Fruit fly (Drosophila melanogaster) whole organism, wandering third instar larva: ENCODE data around the gene CG7246.

ENCODE experiments used
- Dif ChIP-seq: fragments of 200-275, 200-300 bp; sonication (Bioruptor generic); optimal IDR thresholded peaks from 2 replicates; lab custom pipeline; 2018; ENCODE audit warnings: missing biosample characterization, missing genetic modification characterization; ENCODE audit not compliant: partially characterized antibody
- Hr78 ChIP-seq: fragments of >200 bp; optimal IDR thresholded peaks from 2 replicates; lab custom pipeline; 2017; ENCODE audit warnings: missing biosample characterization, missing genetic modification characterization
- Hr83 ChIP-seq: fragments of 200-300 bp; sonication (Bioruptor generic); optimal IDR thresholded peaks from 2 replicates; lab custom pipeline; 2016; ENCODE audit warnings: missing biosample characterization, mild to moderate bottlenecking, missing genetic modification characterization, moderate library complexity; ENCODE audit not compliant: poor library complexity, severe bottlenecking
- Myc ChIP-seq: fragments of >200 bp; optimal IDR thresholded peaks from 2 replicates; lab custom pipeline; 2017
- br ChIP-seq: fragments of 200-800 bp; sonication (Bioruptor generic); optimal IDR thresholded peaks from 2 replicates; lab custom pipeline; 2016; ENCODE audit warnings: missing biosample characterization, missing genetic modification characterization
- dmrt93B ChIP-seq: fragments of 200-800 bp; sonication (Bioruptor generic); optimal IDR thresholded peaks from 2 replicates; lab custom pipeline; 2018; ENCODE audit warnings: missing biosample characterization, mild to moderate bottlenecking, missing genetic modification characterization
- dsf ChIP-seq: sonication (Bioruptor generic); optimal IDR thresholded peaks from 2 replicates; lab custom pipeline; 2016; ENCODE audit warnings: missing biosample characterization, missing genetic modification characterization, borderline replicate concordance
- ey ChIP-seq: fragments of 200-800 bp; sonication (Bioruptor generic); optimal IDR thresholded peaks from 2 replicates; lab custom pipeline; 2016; ENCODE audit warnings: missing biosample characterization, missing genetic modification characterization
- h ChIP-seq: fragments of 200-800 bp; sonication (Bioruptor generic); optimal IDR thresholded peaks from 3 replicates; lab custom pipeline; 2016; ENCODE audit warnings: missing biosample characterization, mild to moderate bottlenecking, missing genetic modification characterization
- psq ChIP-seq: fragments of 200-800 bp; sonication (Bioruptor generic); optimal IDR thresholded peaks from 3 replicates; lab custom pipeline; 2017; ENCODE audit warnings: missing biosample characterization, mild to moderate bottlenecking, missing genetic modification characterization, moderate library complexity
- rgr ChIP-seq: fragments of 200-800 bp; sonication (Bioruptor generic); optimal IDR thresholded peaks from 3 replicates; lab custom pipeline; 2016; ENCODE audit warnings: missing biosample characterization, mild to moderate bottlenecking, missing genetic modification characterization
- sage ChIP-seq: fragments of 200-800 bp; sonication (Bioruptor generic); optimal IDR thresholded peaks from 2 replicates; lab custom pipeline; 2016; ENCODE audit warnings: missing biosample characterization, mild to moderate bottlenecking, missing genetic modification characterization
- sv ChIP-seq: fragments of 200-800 bp; sonication (Bioruptor generic); optimal IDR thresholded peaks from 3 replicates; lab custom pipeline; 2016; ENCODE audit warnings: missing biosample characterization, missing genetic modification characterization
- usp ChIP-seq: fragments of >200 bp; optimal IDR thresholded peaks from 2 replicates; lab custom pipeline; 2017; ENCODE audit warnings: missing biosample characterization, missing genetic modification characterization

DNA sequence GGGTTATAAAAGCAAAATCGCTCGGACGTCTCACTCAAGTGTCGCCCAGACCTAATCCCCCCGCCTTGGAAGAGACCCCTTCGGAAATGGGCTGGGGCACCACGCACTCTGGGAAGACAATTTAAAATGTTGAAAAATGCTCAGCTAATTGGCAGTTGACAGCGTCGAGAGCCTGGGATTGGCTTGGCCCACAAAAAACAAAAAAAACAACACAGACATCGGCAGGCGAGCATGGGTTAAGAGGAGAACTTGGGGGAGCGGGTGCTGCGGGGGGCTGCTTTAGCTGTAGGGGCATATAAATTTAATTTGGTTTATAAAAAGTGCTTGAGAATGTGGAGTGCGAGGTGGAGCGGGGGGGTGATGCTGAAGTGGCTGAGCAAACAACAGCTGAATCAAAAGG is 41.6 kb upstream of the CG7246 start:
- TF ChIP-seq dsf (no peak), Hr78 (GFP tag; lab: Kevin White, UChicago) (no peak), sage (GFP tag; lab: Kevin White, UChicago) (no peak), psq (GFP tag; lab: Kevin White, UChicago) (no peak), h (GFP tag; lab: Kevin White, UChicago) (no peak), usp (GFP tag; lab: Kevin White, UChicago) (no peak), Myc (lab: Kevin White, UChicago) (no peak), Dif (GFP tag; lab: Kevin White, UChicago) (no peak), Hr83 (no peak), dmrt93B (GFP tag; lab: Kevin White, UChicago) (no peak), ey (GFP tag; lab: Kevin White, UChicago) (no peak), rgr (no peak), br (GFP tag; lab: Kevin White, UChicago) (no peak), sv (GFP tag; lab: Kevin White, UChicago) (no peak)
